Worm (Caenorhabditis elegans): ENCODE results near the gene F13H8.1.

- TF ChIP-seq unc-62 (GFP tag; optimal IDR thresholded peaks at IDR 0.05) (no peak), alr-1 (tag; optimal IDR thresholded peaks at IDR 0.05; ENCODE audit: borderline replicate concordance) (no peak), dsc-1 (tag; optimal IDR thresholded peaks at IDR 0.05) (no peak), tbx-2 (tag; optimal IDR thresholded peaks at IDR 0.05) (no peak), efl-3 (GFP tag; optimal IDR thresholded peaks at IDR 0.05) (no peak), ztf-11 (tag; optimal IDR thresholded peaks at IDR 0.05) (no peak), nhr-11 (tag; optimal IDR thresholded peaks at IDR 0.05) (no peak), F16B12.6 (tag; optimal IDR thresholded peaks at IDR 0.05) (no peak), nhr-12 (tag; optimal IDR thresholded peaks at IDR 0.05) (no peak), fkh-10 (GFP tag; optimal IDR thresholded peaks at IDR 0.05) (no peak), nhr-19 (GFP tag; conservative IDR thresholded peaks at IDR 0.05) (no peak)
Measured at ce11 chrII:6260684-6261083, 22.5 kb upstream of the F13H8.1 start, which contains the start of gene nmgp-1.

All from whole organism, L1 larva.